Fruit fly (Drosophila melanogaster) whole organism, embryonic: ENCODE measurements around the gene CG1233.

ENCODE experiments used
- ATbp ChIP-seq: fragments of 200-800 bp; sonication (Bioruptor generic); optimal IDR thresholded peaks from 2 replicates; lab custom pipeline; 2017; ENCODE audit warnings: missing biosample characterization, mild to moderate bottlenecking, missing genetic modification characterization, missing genetic modification reagents
- Atf3 ChIP-seq: fragments of 200-800 bp; sonication (Bioruptor generic); optimal IDR thresholded peaks from 3 replicates; lab custom pipeline; 2016; ENCODE audit warnings: missing biosample characterization, missing genetic modification characterization
- B-H1 ChIP-seq: fragments of 200-800 bp; sonication (Bioruptor generic); IDR thresholded peaks from 3 replicates; pipeline ENCODE4 v1.3.6; 2022; ENCODE audit warnings: missing biosample characterization, missing genetic modification characterization
- Bteb2 ChIP-seq: fragments of 200-800 bp; sonication (Bioruptor generic); optimal IDR thresholded peaks from 2 replicates; lab custom pipeline; 2016; ENCODE audit warnings: missing biosample characterization, missing genetic modification characterization
- CG10321 ChIP-seq: fragments of 200-800 bp; sonication (Bioruptor generic); IDR thresholded peaks from 2 replicates; pipeline ENCODE4 v1.3.6; 2022; ENCODE audit warnings: missing biosample characterization, missing genetic modification characterization
- CG10543 ChIP-seq: fragments of 200-800 bp; sonication (Bioruptor generic); optimal IDR thresholded peaks from 3 replicates; lab custom pipeline; 2017; ENCODE audit warnings: missing biosample characterization, mild to moderate bottlenecking, missing genetic modification characterization, moderate library complexity
- CG10959 ChIP-seq: fragments of 200-800 bp; sonication (Bioruptor generic); IDR thresholded peaks from 2 replicates; pipeline ENCODE4 v1.3.6; 2022; ENCODE audit warnings: missing biosample characterization, missing genetic modification characterization
- CG11093 ChIP-seq: fragments of 200-800 bp; sonication (Bioruptor generic); IDR thresholded peaks from 3 replicates; pipeline ENCODE4 v1.3.6; 2022; ENCODE audit warnings: missing biosample characterization, missing genetic modification characterization
- CG12155 ChIP-seq: fragments of 200-800 bp; sonication (Bioruptor generic); optimal IDR thresholded peaks from 3 replicates; lab custom pipeline; 2016; ENCODE audit warnings: missing biosample characterization, missing genetic modification characterization
- CG12299 ChIP-seq: fragments of 200-800 bp; sonication (Bioruptor generic); optimal IDR thresholded peaks from 2 replicates; lab custom pipeline; 2018; ENCODE audit warnings: missing biosample characterization, mild to moderate bottlenecking, missing genetic modification characterization
- CG12744 ChIP-seq: fragments of 200-800 bp; sonication (Bioruptor generic); optimal IDR thresholded peaks from 2 replicates; lab custom pipeline; 2016; ENCODE audit warnings: missing biosample characterization, missing genetic modification characterization
- CG12942 ChIP-seq: fragments of 200-800 bp; sonication (Bioruptor generic); optimal IDR thresholded peaks from 3 replicates; lab custom pipeline; 2016; ENCODE audit warnings: missing biosample characterization, missing genetic modification characterization
- CG13424 ChIP-seq: fragments of 200-800 bp; sonication (Bioruptor generic); optimal IDR thresholded peaks from 2 replicates; lab custom pipeline; 2019; ENCODE audit warnings: missing biosample characterization, mild to moderate bottlenecking, missing genetic modification characterization, moderate library complexity
- CG15011 ChIP-seq: fragments of 200-800 bp; sonication (Bioruptor generic); optimal IDR thresholded peaks from 3 replicates; lab custom pipeline; 2018; ENCODE audit warnings: missing biosample characterization, mild to moderate bottlenecking, missing genetic modification characterization
- CG1832 ChIP-seq: fragments of 200-800 bp; sonication (Bioruptor generic); optimal IDR thresholded peaks from 2 replicates; lab custom pipeline; 2017; ENCODE audit warnings: missing biosample characterization, mild to moderate bottlenecking, missing genetic modification characterization, inconsistent platforms
- CG3065 ChIP-seq: fragments of 200-800 bp; sonication (Bioruptor generic); optimal IDR thresholded peaks from 2 replicates; lab custom pipeline; 2016; ENCODE audit warnings: missing biosample characterization, missing genetic modification characterization
- CG32772 ChIP-seq: fragments of 200-800 bp; sonication (Bioruptor generic); IDR thresholded peaks from 2 replicates; pipeline ENCODE4 v1.3.6; 2022; ENCODE audit warnings: missing biosample characterization, missing genetic modification characterization
- CG4282 ChIP-seq: fragments of 200-800 bp; sonication (Bioruptor generic); optimal IDR thresholded peaks from 2 replicates; lab custom pipeline; 2016; ENCODE audit warnings: missing biosample characterization, missing genetic modification characterization
- CG4360 ChIP-seq: fragments of 200-800 bp; sonication (Bioruptor generic); IDR thresholded peaks from 2 replicates; pipeline ENCODE4 v1.3.6; 2022; ENCODE audit warnings: missing biosample characterization, missing genetic modification characterization
- CG7928 ChIP-seq: fragments of 200-800 bp; sonication (Bioruptor generic); optimal IDR thresholded peaks from 2 replicates; lab custom pipeline; 2017; ENCODE audit warnings: missing biosample characterization, mild to moderate bottlenecking, missing genetic modification characterization
- CG8765 ChIP-seq: fragments of 200-800 bp; sonication (Bioruptor generic); IDR thresholded peaks from 2 replicates; pipeline ENCODE4 v1.3.6; 2022; ENCODE audit warnings: missing biosample characterization, missing genetic modification characterization
- CG9609 ChIP-seq: fragments of 200-800 bp; sonication (Bioruptor generic); optimal IDR thresholded peaks from 3 replicates; lab custom pipeline; 2016; ENCODE audit warnings: missing biosample characterization, missing genetic modification characterization
- CG9876 ChIP-seq: fragments of 200-800 bp; sonication (Bioruptor generic); optimal IDR thresholded peaks from 2 replicates; lab custom pipeline; 2016; ENCODE audit warnings: missing biosample characterization, missing genetic modification characterization
- CTCF ChIP-seq: fragments of 200-800 bp; sonication (Bioruptor generic); optimal IDR thresholded peaks from 2 replicates; lab custom pipeline; 2017; ENCODE audit warnings: missing biosample characterization, mild to moderate bottlenecking, missing genetic modification characterization, moderate library complexity
- Deaf1 ChIP-seq: fragments of 200-800 bp; optimal IDR thresholded peaks from 3 replicates; lab custom pipeline; 2019; ENCODE audit warnings: missing biosample characterization, mild to moderate bottlenecking, missing genetic modification characterization, moderate library complexity
- E2f2 ChIP-seq: fragments of 200-800 bp; sonication (Bioruptor generic); IDR thresholded peaks from 2 replicates; pipeline ENCODE4 v1.3.6; 2022; ENCODE audit warnings: missing biosample characterization, missing genetic modification characterization
- Hey ChIP-seq: fragments of 200-800 bp; sonication (Bioruptor generic); optimal IDR thresholded peaks from 3 replicates; lab custom pipeline; 2018; ENCODE audit warnings: missing biosample characterization, mild to moderate bottlenecking, missing genetic modification characterization
- Hmx ChIP-seq: fragments of 200-800 bp; sonication (Bioruptor generic); optimal IDR thresholded peaks from 2 replicates; lab custom pipeline; 2016; ENCODE audit warnings: missing biosample characterization, missing genetic modification characterization
- Hr3 ChIP-seq: fragments of 200-800 bp; sonication (Bioruptor generic); optimal IDR thresholded peaks from 3 replicates; lab custom pipeline; 2016; ENCODE audit warnings: missing biosample characterization, missing genetic modification characterization
- Ravus ChIP-seq: fragments of 200-800 bp; sonication (Bioruptor generic); IDR thresholded peaks from 2 replicates; pipeline ENCODE4 v1.3.6; 2022; ENCODE audit warnings: missing biosample characterization, missing genetic modification characterization
- Side ChIP-seq: fragments of 200-800 bp; sonication (Bioruptor generic); optimal IDR thresholded peaks from 2 replicates; lab custom pipeline; 2016; ENCODE audit warnings: missing biosample characterization, missing genetic modification characterization
- Six4 ChIP-seq: fragments of 200-800 bp; sonication (Bioruptor generic); optimal IDR thresholded peaks from 2 replicates; lab custom pipeline; 2016; ENCODE audit warnings: missing biosample characterization, missing genetic modification characterization
- Ssrp ChIP-seq: fragments of 200-800 bp; sonication (Bioruptor generic); optimal IDR thresholded peaks from 2 replicates; lab custom pipeline; 2018; ENCODE audit warnings: missing biosample characterization, mild to moderate bottlenecking, missing genetic modification characterization, moderate library complexity
- TFAM ChIP-seq: fragments of 200-800 bp; sonication (Bioruptor generic); optimal IDR thresholded peaks from 2 replicates; lab custom pipeline; 2017; ENCODE audit warnings: missing biosample characterization, missing genetic modification characterization, inconsistent platforms
- bigmax ChIP-seq: fragments of 200-800 bp; sonication (Bioruptor generic); optimal IDR thresholded peaks from 2 replicates; lab custom pipeline; 2018; ENCODE audit warnings: missing biosample characterization, mild to moderate bottlenecking, missing genetic modification characterization
- dimm ChIP-seq: fragments of 200-800 bp; sonication (Bioruptor generic); IDR thresholded peaks from 2 replicates; pipeline ENCODE4 v1.3.6; 2022; ENCODE audit warnings: missing biosample characterization, missing genetic modification characterization
- ems ChIP-seq: fragments of 200-800 bp; sonication (Bioruptor generic); optimal IDR thresholded peaks from 3 replicates; lab custom pipeline; 2016; ENCODE audit warnings: missing biosample characterization, missing genetic modification characterization
- exex ChIP-seq: fragments of 200-800 bp; sonication (Bioruptor generic); optimal IDR thresholded peaks from 4 replicates; lab custom pipeline; 2018; ENCODE audit warnings: missing biosample characterization, mild to moderate bottlenecking, missing genetic modification characterization, moderate library complexity
- fd64A ChIP-seq: fragments of 200-800 bp; sonication (Bioruptor generic); optimal IDR thresholded peaks from 3 replicates; lab custom pipeline; 2018; ENCODE audit warnings: missing biosample characterization, mild to moderate bottlenecking, missing genetic modification characterization
- gem ChIP-seq: fragments of 200-800 bp; sonication (Bioruptor generic); optimal IDR thresholded peaks from 2 replicates; lab custom pipeline; 2019; ENCODE audit warnings: missing biosample characterization, mild to moderate bottlenecking, missing genetic modification characterization, moderate library complexity
- gt ChIP-seq: fragments of 200-800 bp; sonication (Bioruptor generic); IDR thresholded peaks from 2 replicates; pipeline ENCODE4 v1.3.6; 2022; ENCODE audit warnings: missing biosample characterization, missing genetic modification characterization
- nmo ChIP-seq: fragments of 200-800 bp; sonication (Bioruptor generic); optimal IDR thresholded peaks from 2 replicates; lab custom pipeline; 2018; ENCODE audit warnings: missing biosample characterization, mild to moderate bottlenecking, missing genetic modification characterization, moderate library complexity
- nom ChIP-seq: fragments of 200-800 bp; sonication (Bioruptor generic); optimal IDR thresholded peaks from 2 replicates; lab custom pipeline; 2017; ENCODE audit warnings: missing biosample characterization, missing genetic modification characterization, mild to moderate bottlenecking, moderate library complexity, missing genetic modification reagents
- phol ChIP-seq: fragments of 200-800 bp; sonication (Bioruptor generic); optimal IDR thresholded peaks from 3 replicates; lab custom pipeline; 2018; ENCODE audit warnings: missing biosample characterization, mild to moderate bottlenecking, missing genetic modification characterization, moderate library complexity
- prd ChIP-seq, 3 experiments: fragments of >200 bp in 2 of 3; fragments of 200-800 bp in 1 of 3; sonication (Bioruptor generic) in 1 of 3; optimal IDR thresholded peaks in 2 of 3; IDR thresholded peaks in 1 of 3; 2 replicates in 2 of 3; 3 replicates in 1 of 3; pipeline versions ENCODE4 v1.3.6 to Lab custom; 2017 to 2022; ENCODE audit warnings: missing biosample characterization in 1 of 3, missing genetic modification characterization in 1 of 3
- scrt ChIP-seq: fragments of 200-800 bp; sonication (Bioruptor generic); optimal IDR thresholded peaks from 2 replicates; lab custom pipeline; 2018; ENCODE audit warnings: missing biosample characterization, mild to moderate bottlenecking, missing genetic modification characterization, moderate library complexity
- slbo ChIP-seq: fragments of 200-800 bp; sonication (Bioruptor generic); IDR thresholded peaks from 2 replicates; pipeline ENCODE4 v1.3.6; 2022; ENCODE audit warnings: missing biosample characterization, missing genetic modification characterization
- sna ChIP-seq: fragments of 200-800 bp; sonication (Bioruptor generic); IDR thresholded peaks from 2 replicates; pipeline ENCODE4 v1.3.6; 2022; ENCODE audit warnings: missing biosample characterization, missing genetic modification characterization; ENCODE audit not compliant: partially characterized antibody
- trem ChIP-seq: fragments of 200-800 bp; optimal IDR thresholded peaks from 3 replicates; lab custom pipeline; 2019; ENCODE audit warnings: missing biosample characterization, mild to moderate bottlenecking, missing genetic modification characterization, moderate library complexity
- unc-4 ChIP-seq: fragments of 200-800 bp; sonication (Bioruptor generic); IDR thresholded peaks from 2 replicates; pipeline ENCODE4 v1.3.6; 2022; ENCODE audit warnings: missing biosample characterization, missing genetic modification characterization; ENCODE audit not compliant: partially characterized antibody
- wdn ChIP-seq: fragments of 200-800 bp; sonication (Bioruptor generic); IDR thresholded peaks from 2 replicates; pipeline ENCODE4 v1.3.6; 2022; ENCODE audit warnings: missing biosample characterization, missing genetic modification characterization

Gene CG1233

dm6 chr3L:350651-351228, 10.5 kb upstream of the CG1233 start (continued):
- TF ChIP-seq Hmx (GFP tag; lab: Kevin White, UChicago) (no peak), Atf3 (GFP tag; lab: Kevin White, UChicago) (no peak), ATbp (GFP tag; lab: Kevin White, UChicago) (peak; percentile 8), Hey (tag; lab: Kevin White, UChicago) (no peak), nom (GFP tag; lab: Kevin White, UChicago) (no peak), TFAM (GFP tag; lab: Kevin White, UChicago) (no peak), gem (peak; percentile 84), phol (tag; lab: Kevin White, UChicago) (peak; percentile 80), CG9609 (peak; percentile 33), slbo (GFP tag; lab: Robert Waterston, UW) (peak; percentile 85), CG12299 (tag; lab: Kevin White, UChicago) (peak; percentile 1), CTCF (GFP tag; lab: Kevin White, UChicago) (no peak), Hr3 (peak; percentile 49), CG4282 (GFP tag; lab: Kevin White, UChicago) (no peak), CG12942 (GFP tag; lab: Kevin White, UChicago) (no peak), dimm (GFP tag; lab: Robert Waterston, UW) (peak; percentile 63; the same call in 1 of the 2 replicates), trem (tag; lab: Kevin White, UChicago) (peak; percentile 61), CG8765 (GFP tag; lab: Robert Waterston, UW) (0 out of 2 replicates have a peak, but pooled peaks have one; percentile 43), E2f2 (GFP tag; lab: Robert Waterston, UW) (peak; percentile 40; the same call in 1 of the 2 replicates), sna (no peak), Deaf1 (tag; lab: Kevin White, UChicago) (no peak), prd (optimal IDR thresholded peaks at IDR 0.05; lab: Kevin White, UChicago) (no peak), prd (GFP tag; IDR thresholded peaks at IDR 0.05; lab: Robert Waterston, UW) (peak; percentile 83), gt (GFP tag; lab: Robert Waterston, UW) (peak; percentile 61), fd64A (no peak), CG15011 (no peak), CG10959 (GFP tag; lab: Robert Waterston, UW) (no peak), CG9876 (GFP tag; lab: Kevin White, UChicago) (no peak), CG10321 (GFP tag; lab: Robert Waterston, UW) (no peak), CG11093 (GFP tag; lab: Robert Waterston, UW) (no peak), ems (GFP tag; lab: Kevin White, UChicago) (peak; percentile 70), Side (GFP tag; lab: Kevin White, UChicago) (peak; percentile 51), CG10543 (no peak), nmo (peak; percentile 67), B-H1 (GFP tag; lab: Robert Waterston, UW) (peak; percentile 72), CG12155 (GFP tag; lab: Kevin White, UChicago) (peak; percentile 56), Ravus (peak; percentile 48), CG12744 (GFP tag; lab: Kevin White, UChicago) (peak; percentile 20), CG3065 (GFP tag; lab: Kevin White, UChicago) (no peak), CG13424 (tag; lab: Kevin White, UChicago) (peak; percentile 64), scrt (GFP tag; lab: Kevin White, UChicago) (no peak), wdn (peak; percentile 70), Bteb2 (peak; percentile 43), CG4360 (GFP tag; lab: Robert Waterston, UW) (no peak), CG32772 (GFP tag; lab: Robert Waterston, UW) (peak; percentile 77), unc-4 (no peak), Ssrp (tag; lab: Kevin White, UChicago) (peak; percentile 47), bigmax (GFP tag; lab: Kevin White, UChicago) (no peak), CG1832 (no peak), CG7928 (GFP tag; lab: Kevin White, UChicago) (no peak), exex (tag; lab: Kevin White, UChicago) (peak; percentile 88), Six4 (peak; percentile 17)
